Fruit fly (Drosophila melanogaster) whole organism, embryonic: Measurements from ENCODE around the gene SPR.
A peak's percentile ranks its signal among the peaks of the same experiment; 100 is the strongest.

Experiments used
- CG10267 ChIP-seq: fragments of 200-800 bp; sonication (Bioruptor generic); optimal IDR thresholded peaks from 2 replicates; lab custom pipeline; 2018; ENCODE audit warnings: missing biosample characterization, mild to moderate bottlenecking, missing genetic modification characterization, moderate library complexity
- CG11093 ChIP-seq: fragments of 200-800 bp; sonication (Bioruptor generic); IDR thresholded peaks from 3 replicates; pipeline ENCODE4 v1.3.6; 2022; ENCODE audit warnings: missing biosample characterization, missing genetic modification characterization
- CG12744 ChIP-seq: fragments of 200-800 bp; sonication (Bioruptor generic); optimal IDR thresholded peaks from 2 replicates; lab custom pipeline; 2016; ENCODE audit warnings: missing biosample characterization, missing genetic modification characterization
- CG12942 ChIP-seq: fragments of 200-800 bp; sonication (Bioruptor generic); optimal IDR thresholded peaks from 3 replicates; lab custom pipeline; 2016; ENCODE audit warnings: missing biosample characterization, missing genetic modification characterization
- CG13775 ChIP-seq: fragments of 200-800 bp; sonication (Bioruptor generic); optimal IDR thresholded peaks from 3 replicates; lab custom pipeline; 2017; ENCODE audit warnings: missing biosample characterization, mild to moderate bottlenecking, missing genetic modification characterization
- CG14014 ChIP-seq: fragments of 200-800 bp; sonication (Bioruptor generic); IDR thresholded peaks from 2 replicates; pipeline ENCODE4 v1.3.6; 2022; ENCODE audit warnings: missing biosample characterization, missing genetic modification characterization
- CG15269 ChIP-seq: fragments of 200-800 bp; sonication (Bioruptor generic); optimal IDR thresholded peaks from 2 replicates; lab custom pipeline; 2018; ENCODE audit warnings: missing biosample characterization, mild to moderate bottlenecking, missing genetic modification characterization, moderate library complexity
- CG16779 ChIP-seq: fragments of 200-800 bp; sonication (Bioruptor generic); IDR thresholded peaks from 2 replicates; pipeline ENCODE4 v1.3.6; 2022; ENCODE audit warnings: missing biosample characterization, missing genetic modification characterization
- CG17328 ChIP-seq: fragments of 200-800 bp; sonication (Bioruptor generic); IDR thresholded peaks from 2 replicates; pipeline ENCODE4 v1.3.6; 2022; ENCODE audit warnings: missing biosample characterization, missing genetic modification characterization
- CG1832 ChIP-seq: fragments of 200-800 bp; sonication (Bioruptor generic); optimal IDR thresholded peaks from 2 replicates; lab custom pipeline; 2017; ENCODE audit warnings: missing biosample characterization, mild to moderate bottlenecking, missing genetic modification characterization, inconsistent platforms
- CG3163 ChIP-seq: fragments of 200-800 bp; sonication (Bioruptor generic); optimal IDR thresholded peaks from 3 replicates; lab custom pipeline; 2016; ENCODE audit warnings: missing biosample characterization, missing genetic modification characterization
- CG32532 ChIP-seq: fragments of 200-800 bp; sonication (Bioruptor generic); IDR thresholded peaks from 2 replicates; pipeline ENCODE4 v1.3.6; 2022; ENCODE audit warnings: missing biosample characterization, missing genetic modification characterization
- CG34224 ChIP-seq: fragments of 200-800 bp; sonication (Bioruptor generic); IDR thresholded peaks from 3 replicates; pipeline ENCODE4 v1.3.6; 2022; ENCODE audit warnings: missing biosample characterization, missing genetic modification characterization; ENCODE audit not compliant: partially characterized antibody
- CG43689 ChIP-seq: fragments of 200-800 bp; sonication (Bioruptor generic); IDR thresholded peaks from 2 replicates; pipeline ENCODE4 v1.3.6; 2022; ENCODE audit warnings: missing biosample characterization, missing genetic modification characterization
- CG4404 ChIP-seq: fragments of 200-800 bp; sonication (Bioruptor generic); IDR thresholded peaks from 2 replicates; pipeline ENCODE4 v1.3.6; 2022; ENCODE audit warnings: missing biosample characterization, missing genetic modification characterization
- CG6175 ChIP-seq: fragments of 200-800 bp; sonication (Bioruptor generic); IDR thresholded peaks from 3 replicates; pipeline ENCODE4 v1.3.6; 2022; ENCODE audit warnings: missing biosample characterization, missing genetic modification characterization
- CG7271 ChIP-seq: fragments of 200-800 bp; sonication (Bioruptor generic); optimal IDR thresholded peaks from 2 replicates; lab custom pipeline; 2018; ENCODE audit warnings: missing biosample characterization, mild to moderate bottlenecking, missing genetic modification characterization, moderate library complexity
- CG7372 ChIP-seq: fragments of 200-800 bp; sonication (Bioruptor generic); IDR thresholded peaks from 2 replicates; pipeline ENCODE4 v1.3.6; 2022; ENCODE audit warnings: missing biosample characterization, missing genetic modification characterization
- CG7839 ChIP-seq: fragments of 200-800 bp; sonication (Bioruptor generic); optimal IDR thresholded peaks from 3 replicates; lab custom pipeline; 2018; ENCODE audit warnings: missing biosample characterization, mild to moderate bottlenecking, missing genetic modification characterization, moderate library complexity
- CG8765 ChIP-seq: fragments of 200-800 bp; sonication (Bioruptor generic); IDR thresholded peaks from 2 replicates; pipeline ENCODE4 v1.3.6; 2022; ENCODE audit warnings: missing biosample characterization, missing genetic modification characterization
- CoRest ChIP-seq: fragments of 200-800 bp; sonication (Bioruptor generic); optimal IDR thresholded peaks from 3 replicates; lab custom pipeline; 2018; ENCODE audit warnings: missing biosample characterization, mild to moderate bottlenecking, missing genetic modification characterization, moderate library complexity
- Dek ChIP-seq: fragments of 200-800 bp; sonication (Bioruptor generic); optimal IDR thresholded peaks from 3 replicates; lab custom pipeline; 2019; ENCODE audit warnings: missing biosample characterization, mild to moderate bottlenecking, missing genetic modification characterization, moderate library complexity
- Drgx ChIP-seq: fragments of 200-800 bp; sonication (Bioruptor generic); IDR thresholded peaks from 2 replicates; pipeline ENCODE4 v1.3.6; 2022; ENCODE audit warnings: missing biosample characterization, missing genetic modification characterization
- E2f1 ChIP-seq: fragments of 200-800 bp; sonication (Bioruptor generic); IDR thresholded peaks from 2 replicates; pipeline ENCODE4 v1.3.6; 2022; ENCODE audit warnings: missing biosample characterization, missing genetic modification characterization
- Elba2 ChIP-seq: fragments of 200-800 bp; sonication (Bioruptor generic); optimal IDR thresholded peaks from 3 replicates; lab custom pipeline; 2016; ENCODE audit warnings: missing biosample characterization, missing genetic modification characterization
- Ets65A ChIP-seq: fragments of 200-800 bp; sonication (Bioruptor generic); peaks from one replicate; lab custom pipeline; 2016; ENCODE audit warnings: missing biosample characterization, missing genetic modification characterization
- Hr39 ChIP-seq: fragments of >200 bp; optimal IDR thresholded peaks from 2 replicates; lab custom pipeline; 2017
- Poxn ChIP-seq: fragments of 200-800 bp; sonication (Bioruptor generic); IDR thresholded peaks from 2 replicates; pipeline ENCODE4 v1.3.6; 2022; ENCODE audit warnings: missing biosample characterization, missing genetic modification characterization
- Side ChIP-seq: fragments of 200-800 bp; sonication (Bioruptor generic); optimal IDR thresholded peaks from 2 replicates; lab custom pipeline; 2016; ENCODE audit warnings: missing biosample characterization, missing genetic modification characterization
- Sry-δ ChIP-seq: fragments of 200-800 bp; sonication (Bioruptor generic); optimal IDR thresholded peaks from 2 replicates; lab custom pipeline; 2016; ENCODE audit warnings: missing biosample characterization, missing genetic modification characterization
- ap ChIP-seq: fragments of 200-800 bp; sonication (Bioruptor generic); IDR thresholded peaks from 2 replicates; pipeline ENCODE4 v1.3.6; 2022; ENCODE audit warnings: missing biosample characterization, missing genetic modification characterization
- caup ChIP-seq: fragments of 200-800 bp; sonication (Bioruptor generic); optimal IDR thresholded peaks from 3 replicates; lab custom pipeline; 2017; ENCODE audit warnings: missing biosample characterization, mild to moderate bottlenecking, missing genetic modification characterization, moderate library complexity; ENCODE audit not compliant: severe bottlenecking
- cg ChIP-seq: fragments of 200-800 bp; sonication (Bioruptor generic); optimal IDR thresholded peaks from 3 replicates; lab custom pipeline; 2019; ENCODE audit warnings: missing biosample characterization, mild to moderate bottlenecking, missing genetic modification characterization, moderate library complexity
- kah ChIP-seq: fragments of 200-800 bp; sonication (Bioruptor generic); optimal IDR thresholded peaks from 2 replicates; lab custom pipeline; 2018; ENCODE audit warnings: missing biosample characterization, mild to moderate bottlenecking, missing genetic modification characterization
- kni ChIP-seq: fragments of 200-800 bp; sonication (Bioruptor generic); optimal IDR thresholded peaks from 3 replicates; lab custom pipeline; 2017; ENCODE audit warnings: mild to moderate bottlenecking, missing biosample characterization, missing genetic modification reagents, missing genetic modification characterization
- mld ChIP-seq: fragments of 200-800 bp; sonication (Bioruptor generic); IDR thresholded peaks from 3 replicates; pipeline ENCODE4 v1.3.6; 2022; ENCODE audit warnings: missing biosample characterization, missing genetic modification characterization; ENCODE audit not compliant: partially characterized antibody
- ranshi ChIP-seq: fragments of 200-800 bp; sonication (Bioruptor generic); IDR thresholded peaks from 2 replicates; pipeline ENCODE4 v1.3.6; 2022; ENCODE audit warnings: missing biosample characterization, missing genetic modification characterization
- row ChIP-seq: fragments of 200-800 bp; sonication (Bioruptor generic); IDR thresholded peaks from 3 replicates; pipeline ENCODE4 v1.3.6; 2022; ENCODE audit warnings: missing biosample characterization, missing genetic modification characterization
- tin ChIP-seq: fragments of 200-800 bp; sonication (Bioruptor generic); optimal IDR thresholded peaks from 3 replicates; lab custom pipeline; 2016; ENCODE audit warnings: missing biosample characterization, missing genetic modification characterization
- tna ChIP-seq: fragments of 200-800 bp; sonication (Bioruptor generic); IDR thresholded peaks from 2 replicates; pipeline ENCODE4 v1.3.6; 2022; ENCODE audit warnings: missing biosample characterization, missing genetic modification characterization; ENCODE audit not compliant: partially characterized antibody
- wor ChIP-seq: fragments of 200-800 bp; sonication (Bioruptor generic); IDR thresholded peaks from 2 replicates; pipeline ENCODE4 v1.3.6; 2022; ENCODE audit warnings: missing biosample characterization, missing genetic modification characterization
- zen2 ChIP-seq: fragments of 200-800 bp; sonication (Bioruptor generic); IDR thresholded peaks from 3 replicates; pipeline ENCODE4 v1.3.6; 2022; ENCODE audit warnings: missing biosample characterization, missing genetic modification characterization; ENCODE audit not compliant: partially characterized antibody

Gene SPR

dm6 chrX:5496727-5497126, 50.3 kb downstream of the SPR start:
- TF ChIP-seq kah (GFP tag; lab: Kevin White, UChicago) (no peak), Ets65A (GFP tag; lab: Kevin White, UChicago) (peak; percentile 59)

dm6 chrX:5501129-5501528, 54.7 kb downstream of the SPR start, which contains the start of the genes CG32762 and CG4151:
CG32762 (minus strand) TSS chrX:5501229.
CG4151 (plus strand) TSS chrX:5501476.
- TF ChIP-seq CG6175 (GFP tag; lab: Robert Waterston, UW) (no peak), CG13775 (no peak), CG4404 (GFP tag; lab: Robert Waterston, UW) (no peak), Dek (tag; lab: Kevin White, UChicago) (no peak), caup (GFP tag; lab: Kevin White, UChicago) (no peak), zen2 (no peak), row (no peak), CG12942 (GFP tag; lab: Kevin White, UChicago) (no peak), wor (GFP tag; lab: Robert Waterston, UW) (no peak), CG1832 (GFP tag; lab: Kevin White, UChicago) (no peak), Side (GFP tag; lab: Kevin White, UChicago) (no peak), tin (GFP tag; lab: Kevin White, UChicago) (no peak), Poxn (GFP tag; lab: Robert Waterston, UW) (no peak), CG3163 (GFP tag; lab: Kevin White, UChicago) (no peak), cg (GFP tag; lab: Kevin White, UChicago) (no peak), CG32532 (GFP tag; lab: Robert Waterston, UW) (no peak)
- TF ChIP-seq, all 482 proteins: peak for 0

DNA sequence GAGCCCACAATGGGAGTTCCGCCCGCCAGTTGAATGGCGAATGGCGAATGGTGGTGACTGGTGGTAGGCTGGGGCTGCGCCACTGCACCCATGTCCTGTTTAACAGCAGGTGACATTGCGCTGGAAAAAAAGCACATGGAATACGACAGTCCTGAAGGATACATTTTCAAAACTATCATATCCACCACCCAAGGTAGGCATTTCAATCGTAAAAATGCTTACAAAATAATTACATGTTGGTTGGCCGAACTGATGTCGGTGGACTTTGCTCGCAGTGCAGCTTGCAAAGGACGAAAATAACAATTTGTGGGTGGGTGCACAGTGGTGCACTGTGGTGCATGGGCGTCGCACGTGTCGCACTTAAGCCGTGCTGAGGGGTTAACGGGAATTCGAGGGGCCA, 57.5 kb downstream of the SPR start:
- TF ChIP-seq CoRest (tag; lab: Kevin White, UChicago) (no peak), Drgx (GFP tag; lab: Robert Waterston, UW) (peak; percentile 60; the same call in 1 of the 2 replicates), mld (no peak)
- TF ChIP-seq, all 482 proteins: peak for 1

dm6 chrX:5511167-5511566, 64.7 kb downstream of the SPR start:
- TF ChIP-seq CG17328 (GFP tag; lab: Robert Waterston, UW): no peak
- peak; percentile 95 for TF ChIP-seq Hr39 (lab: Kevin White, UChicago)

DNA sequence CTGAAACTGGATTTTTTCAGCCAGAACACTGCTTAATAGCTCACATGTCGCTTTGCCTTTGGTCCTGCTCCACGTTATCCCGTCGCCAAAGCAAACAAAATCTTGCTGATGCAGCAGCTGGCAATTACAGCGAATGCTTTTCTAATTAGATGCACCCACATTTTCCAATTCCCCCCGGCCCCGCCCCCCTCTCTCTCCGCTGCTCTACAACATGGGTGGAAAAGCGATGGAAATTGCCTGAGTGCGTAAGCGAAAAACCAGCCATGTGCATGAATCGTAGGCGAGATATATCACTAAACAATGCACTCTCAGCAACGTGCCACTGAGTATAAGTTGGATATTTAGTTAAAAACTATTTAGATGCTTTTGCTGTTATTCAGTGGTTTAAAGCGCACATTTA, 68.7 kb downstream of the SPR start:
- TF ChIP-seq CG10267 (tag; lab: Kevin White, UChicago): no peak
- TF ChIP-seq tna (GFP tag; lab: Robert Waterston, UW): no peak
- TF ChIP-seq CG43689 (GFP tag; lab: Robert Waterston, UW): no peak
- peak; percentile 61 for TF ChIP-seq Hr39 (lab: Kevin White, UChicago)
- TF ChIP-seq CG7271 (tag; lab: Kevin White, UChicago): no peak

dm6 chrX:5515903-5516658, 69.6 kb downstream of the SPR start, which contains the start of gene CG12730:
CG12730 (plus strand) TSS chrX:5516608.
- no peak for TF ChIP-seq Sry-δ
- no peak for TF ChIP-seq CG34224 (GFP tag; lab: Robert Waterston, UW)
- TF ChIP-seq CG16779 (GFP tag; lab: Robert Waterston, UW): no peak
- TF ChIP-seq Elba2 (GFP tag; lab: Kevin White, UChicago): no peak
- no peak for TF ChIP-seq CG8765 (GFP tag; lab: Robert Waterston, UW)
- no peak for TF ChIP-seq CG7372
- peak; percentile 10 for TF ChIP-seq CG15269
- no peak for TF ChIP-seq kni (GFP tag; lab: Kevin White, UChicago)
- TF ChIP-seq CG12744 (GFP tag; lab: Kevin White, UChicago): no peak
- TF ChIP-seq ap (GFP tag; lab: Robert Waterston, UW): peak; percentile 28; the same call in 1 of the 2 replicates
- TF ChIP-seq CG14014 (GFP tag; lab: Robert Waterston, UW): peak; percentile 36; the same call in 1 of the 2 replicates
- 0 out of 3 replicates have a peak, but pooled peaks have one; percentile 39 for TF ChIP-seq CG11093
- 0 out of 2 replicates have a peak, but pooled peaks have one; percentile 40 for TF ChIP-seq ranshi (GFP tag; lab: Robert Waterston, UW)
- TF ChIP-seq E2f1 (GFP tag; lab: Robert Waterston, UW): peak; percentile 36
- TF ChIP-seq CG7839: peak; percentile 53
